Fruit fly (Drosophila melanogaster) whole organism: Measurements from ENCODE around the gene scrib.

ENCODE experiments used
- CG8478 ChIP-seq: fragments of >200 bp; optimal IDR thresholded peaks from 2 replicates; lab custom pipeline; 2018; ENCODE audit warnings: inconsistent platforms
- Dll ChIP-seq: fragments of >200 bp; optimal IDR thresholded peaks from 2 replicates; lab custom pipeline; 2017
- EcR ChIP-seq, 2 experiments: fragments of >200 bp; optimal IDR thresholded peaks; 2 replicates each; lab custom pipeline; 2017; ENCODE audit warnings: missing biosample characterization in 2 of 2, missing genetic modification characterization in 2 of 2, missing genetic modification reagents in 2 of 2
- pan ChIP-seq: fragments of >200 bp; optimal IDR thresholded peaks from 2 replicates; lab custom pipeline; 2017
- psq ChIP-seq: fragments of >200 bp; optimal IDR thresholded peaks from 2 replicates; lab custom pipeline; 2017
- usp ChIP-seq: fragments of >200 bp; optimal IDR thresholded peaks from 2 replicates; lab custom pipeline; 2017; ENCODE audit warnings: missing biosample characterization, missing genetic modification characterization, mixed read lengths

Gene scrib

DNA sequence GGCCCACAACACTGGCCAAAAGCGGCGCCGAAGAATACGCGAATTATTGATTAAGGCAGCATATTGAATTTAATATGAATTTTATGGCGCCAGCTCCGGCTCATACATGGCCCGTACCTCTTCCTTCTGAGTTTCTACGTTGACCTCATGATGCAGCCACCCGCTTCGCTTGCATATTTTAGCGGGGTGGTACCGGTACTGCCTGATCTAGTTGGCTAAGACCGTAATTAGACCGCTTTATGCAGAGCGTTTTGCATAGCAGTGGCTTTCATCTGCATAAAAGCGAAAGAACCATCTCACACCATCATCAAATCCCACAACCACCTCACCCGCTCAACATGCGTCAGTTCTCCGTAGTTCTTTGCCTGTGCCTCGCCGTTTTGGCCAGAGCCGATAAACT is 93.5 kb downstream of the scrib start, which contains the start of gene TwdlJ:
TwdlJ (plus strand) TSS at position 301 of the 400 bp plus-strand sequence.
- TF ChIP-seq pan (lab: Kevin White, UChicago) (no peak), EcR (GFP tag; optimal IDR thresholded peaks at IDR 0.05; lab: Kevin White, UChicago) (no peak), usp (GFP tag; lab: Kevin White, UChicago) (no peak), Dll (lab: Kevin White, UChicago) (no peak), psq (lab: Kevin White, UChicago) (no peak), CG8478 (lab: Kevin White, UChicago) (no peak)

dm6 chr3R:26631334-26631919 is 95.3 kb downstream of the scrib start, which contains the start of gene TwdlN:
Gene TwdlN (plus strand): TSS chr3R:26631869.
- TF ChIP-seq EcR (GFP tag; optimal IDR thresholded peaks at IDR 0.05; lab: Kevin White, UChicago) (no peak), CG8478 (lab: Kevin White, UChicago) (no peak), pan (lab: Kevin White, UChicago) (no peak), Dll (lab: Kevin White, UChicago) (no peak), psq (lab: Kevin White, UChicago) (no peak), usp (GFP tag; lab: Kevin White, UChicago) (no peak)

DNA sequence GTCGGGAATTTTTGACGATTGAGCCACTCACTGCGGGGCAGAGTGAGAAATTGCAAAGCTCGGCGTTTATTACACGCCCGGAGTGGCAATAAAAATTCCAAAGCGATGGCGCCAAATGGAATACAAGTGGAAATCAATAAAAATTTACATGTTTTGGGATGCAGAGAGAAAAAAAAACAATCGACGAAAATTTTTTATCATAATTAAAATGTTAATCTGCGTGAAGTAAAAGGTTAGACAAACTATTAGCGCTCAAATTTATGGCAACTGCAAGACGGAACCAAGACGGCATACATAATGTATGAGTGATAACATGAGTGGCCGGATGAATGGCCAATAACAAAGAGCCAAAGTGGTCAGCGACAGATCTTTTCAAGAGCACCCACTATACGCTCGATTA is 96.9 kb downstream of the scrib start:
- TF ChIP-seq EcR (GFP tag; optimal IDR thresholded peaks at IDR 0.05; lab: Kevin White, UChicago) (no peak), pan (lab: Kevin White, UChicago) (no peak), usp (GFP tag; lab: Kevin White, UChicago) (no peak)

DNA sequence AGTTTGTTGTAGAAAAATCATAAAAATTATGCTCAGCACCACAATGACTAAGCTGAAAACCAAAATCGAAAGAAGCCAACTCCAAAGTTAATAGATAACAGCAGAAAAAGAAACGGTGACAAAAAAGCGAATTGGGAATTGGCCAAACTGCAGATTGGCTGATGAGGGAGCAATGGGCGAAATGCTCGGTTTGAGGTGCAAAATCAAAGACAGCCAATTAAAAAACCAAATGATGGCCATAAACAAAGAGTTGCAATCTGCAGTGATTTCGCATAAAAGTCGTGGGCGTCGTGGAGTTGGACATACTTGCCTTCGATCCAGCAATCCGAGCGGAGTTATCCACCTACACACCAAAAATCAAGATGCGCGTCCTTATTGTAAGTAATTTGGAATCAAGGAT is 97.3 kb downstream of the scrib start, which contains the start of gene TwdlH:
TwdlH (plus strand) TSS at position 301 of the 400 bp plus-strand sequence.
- TF ChIP-seq psq (lab: Kevin White, UChicago), result no peak
- no peak for TF ChIP-seq usp (GFP tag; lab: Kevin White, UChicago)
- TF ChIP-seq Dll (lab: Kevin White, UChicago), result no peak
- TF ChIP-seq CG8478 (lab: Kevin White, UChicago), result no peak
- TF ChIP-seq pan (lab: Kevin White, UChicago), result no peak
- TF ChIP-seq EcR (GFP tag; optimal IDR thresholded peaks at IDR 0.05; lab: Kevin White, UChicago), result no peak

DNA sequence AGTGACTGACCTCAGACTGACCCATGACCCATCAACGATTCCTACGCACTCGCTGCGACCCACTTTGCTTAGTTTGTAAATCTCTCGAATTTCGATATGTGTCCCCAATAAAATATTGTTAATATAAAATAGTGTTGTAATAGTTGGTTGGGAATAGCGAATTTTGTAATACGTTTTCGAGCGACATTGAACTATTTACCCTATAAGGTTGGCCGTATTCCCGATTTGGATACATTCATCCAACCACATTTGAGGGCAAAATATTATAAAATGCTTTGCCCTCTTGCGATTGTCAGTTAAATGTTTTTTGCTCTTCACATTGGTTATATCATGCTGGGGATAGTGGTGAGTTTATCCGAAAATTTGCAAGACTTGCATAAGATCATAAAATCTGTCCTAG is 98.4 kb downstream of the scrib start, which contains the start of gene TwdlR:
TwdlR (plus strand) TSS at position 301 of the 400 bp plus-strand sequence.
- no peak for TF ChIP-seq psq (lab: Kevin White, UChicago)
- TF ChIP-seq pan (lab: Kevin White, UChicago), result no peak
- no peak for TF ChIP-seq CG8478 (lab: Kevin White, UChicago)
- no peak for TF ChIP-seq EcR (GFP tag; optimal IDR thresholded peaks at IDR 0.05; lab: Kevin White, UChicago)
- no peak for TF ChIP-seq Dll (lab: Kevin White, UChicago)
- no peak for TF ChIP-seq usp (GFP tag; lab: Kevin White, UChicago)

- TF ChIP-seq usp (GFP tag; lab: Kevin White, UChicago) (no peak), pan (lab: Kevin White, UChicago) (no peak), psq (lab: Kevin White, UChicago) (no peak), CG8478 (lab: Kevin White, UChicago) (no peak)
Observed at dm6 chr3R:26636388-26636787, 100.2 kb downstream of the scrib start, which contains the start of gene TwdlS. Gene TwdlS (plus strand): TSS chr3R:26636688.

DNA sequence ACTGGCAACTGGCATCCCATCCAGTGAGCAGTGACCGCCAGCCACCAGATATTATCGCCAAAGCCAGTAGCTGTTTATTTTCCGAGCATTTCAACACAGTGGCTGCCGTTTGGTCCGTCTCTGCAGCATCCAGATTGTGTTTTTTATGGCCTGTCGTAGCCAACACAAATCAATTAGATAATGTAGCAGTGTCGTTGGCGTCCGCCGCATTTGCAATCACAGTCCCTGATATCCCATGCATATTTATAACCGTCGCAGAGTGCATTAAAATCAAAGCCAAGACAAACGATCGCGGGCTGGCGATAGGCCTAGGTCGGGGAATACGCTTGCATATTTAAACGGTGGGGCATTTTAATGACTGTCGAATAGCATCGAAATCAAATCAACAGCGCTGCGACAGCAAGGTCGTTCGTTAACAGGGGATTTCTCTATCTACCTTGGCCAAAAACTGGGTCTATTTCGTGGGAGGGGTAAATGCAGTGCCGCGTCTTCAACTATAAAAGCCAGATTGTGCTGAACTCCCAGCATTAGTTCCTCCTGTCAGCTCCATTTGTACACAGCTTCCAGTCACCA is 103.4 kb downstream of the scrib start, which contains the start of gene TwdlD:
TwdlD (plus strand) TSS at position 523 of the 573 bp plus-strand sequence.
- TF ChIP-seq psq (lab: Kevin White, UChicago), result no peak
- no peak for TF ChIP-seq Dll (lab: Kevin White, UChicago)
- TF ChIP-seq EcR (GFP tag; optimal IDR thresholded peaks at IDR 0.05; lab: Kevin White, UChicago), result no peak
- TF ChIP-seq CG8478 (lab: Kevin White, UChicago), result no peak
- no peak for TF ChIP-seq pan (lab: Kevin White, UChicago)
- no peak for TF ChIP-seq usp (GFP tag; lab: Kevin White, UChicago)
